Worm (Caenorhabditis elegans): ENCODE measurements around the gene Y57G11C.14.
A peak's percentile ranks its signal among the peaks of the same experiment; 100 is the strongest.
"Not testable (repeated sequence)": the region's sequence is repeated elsewhere in the genome, so short reads cannot be mapped to it uniquely, and the experiment has no call there.

Y57G11C.14 gene

ce11 chrIV:14767693-14768251 is 31.3 kb upstream of the Y57G11C.14 start, which contains the start of the genes mrps-7 and Y57G11C.3:
TSS of gene mrps-7 (minus strand) at chrIV:14767730.
TSS of gene Y57G11C.3 (plus strand) at chrIV:14768201.
- TF ChIP-seq cog-1 (tag; optimal IDR thresholded peaks at IDR 0.05) = peak; percentile 73
- no peak for TF ChIP-seq tab-1 (GFP tag; IDR thresholded peaks at IDR 0.05)

DNA sequence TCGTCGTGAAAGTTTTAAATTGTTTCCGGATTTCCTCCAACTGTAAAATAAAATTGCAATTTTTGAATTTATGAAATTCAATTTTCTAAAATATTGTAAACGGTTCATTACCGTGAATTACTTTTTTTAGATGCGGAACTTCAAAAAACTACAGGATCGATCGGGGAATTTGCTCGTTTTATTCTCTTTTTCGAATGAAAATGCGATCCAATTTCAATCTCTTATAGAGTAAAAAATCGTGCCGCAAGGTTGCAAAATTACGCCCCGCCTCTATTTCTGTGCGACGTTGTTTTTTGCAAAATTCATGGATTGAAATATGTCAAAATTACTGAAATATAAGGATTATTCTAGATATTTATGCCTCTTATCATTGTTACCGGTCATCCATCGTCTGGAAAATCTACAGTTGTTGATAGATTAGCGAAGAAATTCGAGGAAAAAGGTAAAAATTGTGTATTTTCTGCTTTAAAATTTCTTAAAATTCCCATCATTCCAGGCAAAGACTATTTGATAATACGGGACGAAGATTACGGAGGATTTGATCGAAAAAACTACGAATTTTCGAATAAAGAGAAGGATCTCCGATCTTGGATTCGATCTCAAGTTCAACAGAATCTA is 29.8 kb upstream of the Y57G11C.14 start, which contains the start of gene Y57G11C.43:
Gene Y57G11C.43, plus strand, starts transcription at position 224 of the 618 bp plus-strand sequence.
- TF ChIP-seq ztf-23 (GFP tag; IDR thresholded peaks at IDR 0.05) (no peak), ref-1 (GFP tag; conservative IDR thresholded peaks at IDR 0.05) (no peak), T22C8.4 (GFP tag; IDR thresholded peaks at IDR 0.05) (no peak), klf-2 (GFP tag; conservative IDR thresholded peaks at IDR 0.05) (no peak), cog-1 (tag; optimal IDR thresholded peaks at IDR 0.05) (no peak), flt-1 (GFP tag; IDR thresholded peaks at IDR 0.05) (no peak), ztf-29 (GFP tag; IDR thresholded peaks at IDR 0.05) (no peak)

ce11 chrIV:14770663-14771062 is 28.4 kb upstream of the Y57G11C.14 start:
- TF ChIP-seq ztf-29 (GFP tag; IDR thresholded peaks at IDR 0.05) = no peak
- TF ChIP-seq ztf-23 (GFP tag; IDR thresholded peaks at IDR 0.05) = no peak
- TF ChIP-seq cog-1 (tag; optimal IDR thresholded peaks at IDR 0.05) = no peak
- TF ChIP-seq flt-1 (GFP tag; IDR thresholded peaks at IDR 0.05) = no peak
- no peak for TF ChIP-seq med-1 (GFP tag; optimal IDR thresholded peaks at IDR 0.05; ENCODE audit: insufficient read depth)
- no peak for TF ChIP-seq tab-1 (GFP tag; IDR thresholded peaks at IDR 0.05)
- TF ChIP-seq klf-2 (GFP tag; conservative IDR thresholded peaks at IDR 0.05) = no peak
- TF ChIP-seq ref-1 (GFP tag; conservative IDR thresholded peaks at IDR 0.05) = no peak
- no peak for TF ChIP-seq T22C8.4 (GFP tag; IDR thresholded peaks at IDR 0.05)

- no peak for TF ChIP-seq ref-1 (GFP tag; conservative IDR thresholded peaks at IDR 0.05)
- no peak for TF ChIP-seq ztf-29 (GFP tag; IDR thresholded peaks at IDR 0.05)
- no peak for TF ChIP-seq tab-1 (GFP tag; IDR thresholded peaks at IDR 0.05)
- no peak for TF ChIP-seq T22C8.4 (GFP tag; IDR thresholded peaks at IDR 0.05)
- TF ChIP-seq klf-2 (GFP tag; conservative IDR thresholded peaks at IDR 0.05) = no peak
- no peak for TF ChIP-seq med-1 (GFP tag; optimal IDR thresholded peaks at IDR 0.05; ENCODE audit: insufficient read depth)
- no peak for TF ChIP-seq flt-1 (GFP tag; IDR thresholded peaks at IDR 0.05)
- TF ChIP-seq cog-1 (tag; optimal IDR thresholded peaks at IDR 0.05) = no peak
- no peak for TF ChIP-seq ztf-23 (GFP tag; IDR thresholded peaks at IDR 0.05)
Measured at ce11 chrIV:14771325-14771724, 27.8 kb upstream of the Y57G11C.14 start, which contains the start of gene degl-1. TSS of gene degl-1 (minus strand) at chrIV:14771425.

- TF ChIP-seq cog-1 (tag; optimal IDR thresholded peaks at IDR 0.05) = no peak
- TF ChIP-seq T22C8.4 (GFP tag; IDR thresholded peaks at IDR 0.05) = no peak
- no peak for TF ChIP-seq klf-2 (GFP tag; conservative IDR thresholded peaks at IDR 0.05)
- 0 out of 2 replicates have a peak, but pooled peaks have one; percentile 18 for TF ChIP-seq tab-1 (GFP tag; IDR thresholded peaks at IDR 0.05)
Measured at ce11 chrIV:14773280-14774071, 25.6 kb upstream of the Y57G11C.14 start, which contains the start of gene Y57G11C.36. TSS of gene Y57G11C.36 (minus strand) at chrIV:14773781.

DNA sequence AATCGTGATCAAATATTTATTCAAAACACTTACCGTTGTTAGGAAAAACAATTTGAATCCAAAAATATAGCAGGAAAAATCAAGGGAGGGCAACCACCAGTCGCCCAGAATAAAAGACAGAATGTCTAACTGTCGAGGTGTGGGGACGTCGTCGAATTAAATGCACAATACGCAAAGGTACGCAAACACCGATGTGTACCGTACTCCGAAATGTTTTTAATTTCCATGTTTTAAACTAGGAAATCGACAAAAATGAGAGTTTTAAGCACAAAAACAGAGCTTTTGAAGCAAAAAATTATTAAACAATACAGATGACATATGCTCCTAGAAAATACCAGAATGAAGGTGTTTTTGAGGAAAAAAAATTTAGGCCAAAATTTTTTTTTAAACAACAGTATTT is 24.7 kb upstream of the Y57G11C.14 start, which contains the start of gene Y57G11C.51:
Gene Y57G11C.51, minus strand, starts transcription at position 101 of the 400 bp plus-strand sequence.
- TF ChIP-seq flt-1 (GFP tag; IDR thresholded peaks at IDR 0.05); ref-1 (GFP tag; conservative IDR thresholded peaks at IDR 0.05); med-1 (GFP tag; optimal IDR thresholded peaks at IDR 0.05; ENCODE audit: insufficient read depth): not testable (repeated sequence)

DNA sequence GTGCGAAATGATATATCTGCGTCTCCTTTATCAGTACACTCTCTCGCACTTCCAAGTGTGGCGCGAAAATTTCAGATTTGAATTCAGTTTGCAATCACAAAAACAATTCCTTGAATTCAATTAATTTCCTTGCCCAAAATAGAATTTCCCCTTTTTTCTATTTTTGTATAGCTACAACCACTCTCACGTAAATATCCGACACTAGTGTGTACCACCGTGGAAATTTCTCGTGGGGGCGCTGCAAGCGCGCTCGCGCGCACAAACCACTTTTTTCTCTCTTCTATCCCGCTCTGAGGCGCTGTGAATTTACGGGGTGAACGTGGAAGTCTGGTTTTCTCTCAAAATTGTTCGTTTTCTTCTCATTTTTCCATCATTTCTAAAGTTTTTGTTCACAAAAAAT is 17.6 kb upstream of the Y57G11C.14 start, which contains the start of gene Y57G11C.8:
Gene Y57G11C.8, plus strand, starts transcription at position 301 of the 400 bp plus-strand sequence.
- TF ChIP-seq med-1 (GFP tag; optimal IDR thresholded peaks at IDR 0.05; ENCODE audit: insufficient read depth) = no peak
- TF ChIP-seq cog-1 (tag; optimal IDR thresholded peaks at IDR 0.05) = no peak
- no peak for TF ChIP-seq klf-2 (GFP tag; conservative IDR thresholded peaks at IDR 0.05)
- no peak for TF ChIP-seq flt-1 (GFP tag; IDR thresholded peaks at IDR 0.05)
- TF ChIP-seq T22C8.4 (GFP tag; IDR thresholded peaks at IDR 0.05) = no peak
- no peak for TF ChIP-seq ref-1 (GFP tag; conservative IDR thresholded peaks at IDR 0.05)
- no peak for TF ChIP-seq tab-1 (GFP tag; IDR thresholded peaks at IDR 0.05)
- no peak for TF ChIP-seq ztf-23 (GFP tag; IDR thresholded peaks at IDR 0.05)
- TF ChIP-seq ztf-29 (GFP tag; IDR thresholded peaks at IDR 0.05) = no peak

- no peak for TF ChIP-seq ref-1 (GFP tag; conservative IDR thresholded peaks at IDR 0.05)
- no peak for TF ChIP-seq klf-2 (GFP tag; conservative IDR thresholded peaks at IDR 0.05)
- no peak for TF ChIP-seq ztf-29 (GFP tag; IDR thresholded peaks at IDR 0.05)
- TF ChIP-seq T22C8.4 (GFP tag; IDR thresholded peaks at IDR 0.05) = no peak
- no peak for TF ChIP-seq flt-1 (GFP tag; IDR thresholded peaks at IDR 0.05)
- no peak for TF ChIP-seq tab-1 (GFP tag; IDR thresholded peaks at IDR 0.05)
- no peak for TF ChIP-seq med-1 (GFP tag; optimal IDR thresholded peaks at IDR 0.05; ENCODE audit: insufficient read depth)
- TF ChIP-seq cog-1 (tag; optimal IDR thresholded peaks at IDR 0.05) = no peak
- no peak for TF ChIP-seq ztf-23 (GFP tag; IDR thresholded peaks at IDR 0.05)
Measured at ce11 chrIV:14782211-14782610, 16.9 kb upstream of the Y57G11C.14 start, which contains the start of gene Y57G11C.1130. TSS of gene Y57G11C.1130 (plus strand) at chrIV:14782511.

DNA sequence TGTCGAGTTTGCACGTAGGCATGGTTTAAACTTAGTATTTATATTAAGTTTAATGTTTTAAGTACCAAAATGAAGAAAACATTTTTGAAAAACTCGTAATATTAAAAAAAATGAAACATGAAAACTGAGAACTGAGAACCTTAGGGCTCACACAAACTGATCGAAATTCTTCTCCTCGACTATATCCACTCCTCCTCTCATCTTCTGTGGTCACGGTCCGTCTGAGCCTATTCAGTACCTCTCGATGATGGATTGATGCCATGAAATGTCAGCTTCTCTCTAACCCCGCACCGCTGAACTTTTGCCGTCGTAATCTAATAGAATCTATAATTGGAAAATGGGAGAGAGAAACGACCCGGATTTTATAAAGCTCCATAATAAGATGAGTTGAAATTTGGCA is 14.6 kb upstream of the Y57G11C.14 start, which contains the start of gene nlp-56:
Gene nlp-56, minus strand, starts transcription at position 257 of the 400 bp plus-strand sequence.
- no peak for TF ChIP-seq ztf-29 (GFP tag; IDR thresholded peaks at IDR 0.05)
- TF ChIP-seq klf-2 (GFP tag; conservative IDR thresholded peaks at IDR 0.05) = no peak
- no peak for TF ChIP-seq flt-1 (GFP tag; IDR thresholded peaks at IDR 0.05)
- no peak for TF ChIP-seq tab-1 (GFP tag; IDR thresholded peaks at IDR 0.05)
- TF ChIP-seq cog-1 (tag; optimal IDR thresholded peaks at IDR 0.05) = no peak
- no peak for TF ChIP-seq ref-1 (GFP tag; conservative IDR thresholded peaks at IDR 0.05)
- no peak for TF ChIP-seq ztf-23 (GFP tag; IDR thresholded peaks at IDR 0.05)
- no peak for TF ChIP-seq med-1 (GFP tag; optimal IDR thresholded peaks at IDR 0.05; ENCODE audit: insufficient read depth)
